Fruit fly (Drosophila melanogaster) whole organism, embryonic: ENCODE results near the gene parvin.

Experiments
- Aef1 ChIP-seq: fragments of 200-800 bp; sonication (Bioruptor generic); IDR thresholded peaks from 3 replicates; pipeline ENCODE4 v1.3.6; 2022; ENCODE audit warnings: missing biosample characterization, missing genetic modification characterization
- BtbVII ChIP-seq: fragments of 200-800 bp; sonication (Bioruptor generic); optimal IDR thresholded peaks from 3 replicates; lab custom pipeline; 2017; ENCODE audit warnings: missing biosample characterization, mild to moderate bottlenecking, missing genetic modification characterization
- Bteb2 ChIP-seq: fragments of 200-800 bp; sonication (Bioruptor generic); optimal IDR thresholded peaks from 2 replicates; lab custom pipeline; 2016; ENCODE audit warnings: missing biosample characterization, missing genetic modification characterization
- CG10267 ChIP-seq: fragments of 200-800 bp; sonication (Bioruptor generic); optimal IDR thresholded peaks from 2 replicates; lab custom pipeline; 2018; ENCODE audit warnings: missing biosample characterization, mild to moderate bottlenecking, missing genetic modification characterization, moderate library complexity
- CG11398 ChIP-seq: fragments of 200-800 bp; sonication (Bioruptor generic); optimal IDR thresholded peaks from 2 replicates; lab custom pipeline; 2016; ENCODE audit warnings: missing biosample characterization, missing genetic modification characterization
- CG11695 ChIP-seq: fragments of 200-800 bp; sonication (Bioruptor generic); IDR thresholded peaks from 3 replicates; pipeline ENCODE4 v1.3.6; 2022; ENCODE audit warnings: missing biosample characterization, missing genetic modification characterization
- CG12071 ChIP-seq: fragments of 200-800 bp; sonication (Bioruptor generic); optimal IDR thresholded peaks from 3 replicates; lab custom pipeline; 2018; ENCODE audit warnings: missing biosample characterization, mild to moderate bottlenecking, missing genetic modification characterization
- CG12391 ChIP-seq: fragments of 200-800 bp; sonication (Bioruptor generic); optimal IDR thresholded peaks from 3 replicates; lab custom pipeline; 2018; ENCODE audit warnings: missing biosample characterization, mild to moderate bottlenecking, missing genetic modification characterization, moderate library complexity
- CG14710 ChIP-seq: fragments of 200-800 bp; sonication (Bioruptor generic); optimal IDR thresholded peaks from 3 replicates; lab custom pipeline; 2019; ENCODE audit warnings: missing biosample characterization, mild to moderate bottlenecking, missing genetic modification characterization, moderate library complexity
- CG1647 ChIP-seq: fragments of 200-800 bp; sonication (Bioruptor generic); optimal IDR thresholded peaks from 3 replicates; lab custom pipeline; 2016; ENCODE audit warnings: missing biosample characterization, missing genetic modification characterization
- CG16815 ChIP-seq: fragments of 200-800 bp; sonication (Bioruptor generic); optimal IDR thresholded peaks from 3 replicates; lab custom pipeline; 2017; ENCODE audit warnings: missing biosample characterization, mild to moderate bottlenecking, missing genetic modification characterization
- CG17359 ChIP-seq: fragments of 200-800 bp; sonication (Bioruptor generic); optimal IDR thresholded peaks from 3 replicates; lab custom pipeline; 2018; ENCODE audit warnings: missing biosample characterization, mild to moderate bottlenecking, missing genetic modification characterization, moderate library complexity
- CG17361 ChIP-seq: fragments of 200-800 bp; sonication (Bioruptor generic); IDR thresholded peaks from 3 replicates; pipeline ENCODE4 v1.3.6; 2022; ENCODE audit warnings: missing biosample characterization, missing genetic modification characterization
- CG18262 ChIP-seq: fragments of 200-800 bp; optimal IDR thresholded peaks from 3 replicates; lab custom pipeline; 2019; ENCODE audit warnings: missing biosample characterization, mild to moderate bottlenecking, missing genetic modification characterization, moderate library complexity
- CG33557 ChIP-seq: fragments of 200-800 bp; sonication (Bioruptor generic); optimal IDR thresholded peaks from 2 replicates; lab custom pipeline; 2019; ENCODE audit warnings: missing biosample characterization, mild to moderate bottlenecking, missing genetic modification characterization, moderate library complexity
- CG34376 ChIP-seq: fragments of 200-800 bp; sonication (Bioruptor generic); optimal IDR thresholded peaks from 2 replicates; lab custom pipeline; 2018; ENCODE audit warnings: missing biosample characterization, mild to moderate bottlenecking, missing genetic modification characterization
- CG4282 ChIP-seq: fragments of 200-800 bp; sonication (Bioruptor generic); optimal IDR thresholded peaks from 2 replicates; lab custom pipeline; 2016; ENCODE audit warnings: missing biosample characterization, missing genetic modification characterization
- CG4854 ChIP-seq: fragments of 200-800 bp; sonication (Bioruptor generic); optimal IDR thresholded peaks from 2 replicates; lab custom pipeline; 2016; ENCODE audit warnings: missing biosample characterization, missing genetic modification characterization, inconsistent platforms
- CG7839 ChIP-seq: fragments of 200-800 bp; sonication (Bioruptor generic); optimal IDR thresholded peaks from 3 replicates; lab custom pipeline; 2018; ENCODE audit warnings: missing biosample characterization, mild to moderate bottlenecking, missing genetic modification characterization, moderate library complexity
- CG8924 ChIP-seq: fragments of 200-800 bp; optimal IDR thresholded peaks from 3 replicates; lab custom pipeline; 2019; ENCODE audit warnings: missing biosample characterization, mild to moderate bottlenecking, missing genetic modification characterization, moderate library complexity
- CG9932 ChIP-seq: fragments of 200-800 bp; sonication (Bioruptor generic); IDR thresholded peaks from 2 replicates; pipeline ENCODE4 v1.3.6; 2022; ENCODE audit warnings: missing biosample characterization, missing genetic modification characterization
- Eip74EF ChIP-seq, 2 experiments: fragments of 200-800 bp in 1 of 2; fragments of >200 bp in 1 of 2; sonication (Bioruptor generic) in 1 of 2; optimal IDR thresholded peaks; 2 replicates each; lab custom pipeline; 2017 to 2019; ENCODE audit warnings: missing biosample characterization in 2 of 2, missing genetic modification characterization in 2 of 2, mild to moderate bottlenecking in 1 of 2, moderate library complexity in 1 of 2
- Med ChIP-seq: fragments of 200-800 bp; sonication (Bioruptor generic); peaks from one replicate; lab custom pipeline; 2016; ENCODE audit warnings: missing biosample characterization, missing genetic modification characterization, mild to moderate bottlenecking, inconsistent platforms, moderate library complexity
- NC2α ChIP-seq: fragments of 200-800 bp; sonication (Bioruptor generic); optimal IDR thresholded peaks from 2 replicates; lab custom pipeline; 2016; ENCODE audit warnings: missing biosample characterization, missing genetic modification characterization
- Scr ChIP-seq: fragments of 200-800 bp; sonication (Bioruptor generic); IDR thresholded peaks from 2 replicates; pipeline ENCODE4 v1.3.6; 2022; ENCODE audit warnings: missing biosample characterization, missing genetic modification characterization; ENCODE audit not compliant: partially characterized antibody
- Ssrp ChIP-seq: fragments of 200-800 bp; sonication (Bioruptor generic); optimal IDR thresholded peaks from 2 replicates; lab custom pipeline; 2018; ENCODE audit warnings: missing biosample characterization, mild to moderate bottlenecking, missing genetic modification characterization, moderate library complexity
- Taf1 ChIP-seq: fragments of 200-800 bp; sonication (Bioruptor generic); IDR thresholded peaks from 2 replicates; pipeline ENCODE4 v1.3.6; 2022; ENCODE audit warnings: missing biosample characterization, missing genetic modification characterization
- ase ChIP-seq: fragments of 200-800 bp; sonication (Bioruptor generic); IDR thresholded peaks from 3 replicates; pipeline ENCODE4 v1.3.6; 2022; ENCODE audit warnings: missing biosample characterization, missing genetic modification characterization
- br ChIP-seq: fragments of >200 bp; optimal IDR thresholded peaks from 2 replicates; lab custom pipeline; 2017
- btn ChIP-seq: fragments of 200-800 bp; sonication (Bioruptor generic); optimal IDR thresholded peaks from 2 replicates; lab custom pipeline; 2016; ENCODE audit warnings: missing biosample characterization, missing genetic modification characterization
- gem ChIP-seq: fragments of 200-800 bp; sonication (Bioruptor generic); optimal IDR thresholded peaks from 2 replicates; lab custom pipeline; 2019; ENCODE audit warnings: missing biosample characterization, mild to moderate bottlenecking, missing genetic modification characterization, moderate library complexity
- insv ChIP-seq, 2 experiments: fragments of 200-800 bp; sonication (Bioruptor generic); optimal IDR thresholded peaks; 3 replicates each; lab custom pipeline; 2016 to 2018; ENCODE audit warnings: missing biosample characterization in 2 of 2, missing genetic modification characterization in 2 of 2
- jigr1 ChIP-seq: fragments of 200-800 bp; sonication (Bioruptor generic); IDR thresholded peaks from 3 replicates; pipeline ENCODE4 v1.3.6; 2022; ENCODE audit warnings: missing biosample characterization, missing genetic modification characterization
- kah ChIP-seq: fragments of 200-800 bp; sonication (Bioruptor generic); optimal IDR thresholded peaks from 2 replicates; lab custom pipeline; 2018; ENCODE audit warnings: missing biosample characterization, mild to moderate bottlenecking, missing genetic modification characterization
- lbe ChIP-seq: fragments of 200-800 bp; sonication (Bioruptor generic); optimal IDR thresholded peaks from 2 replicates; lab custom pipeline; 2016; ENCODE audit warnings: missing biosample characterization, mild to moderate bottlenecking, missing genetic modification characterization
- lilli ChIP-seq: fragments of 200-800 bp; sonication (Bioruptor generic); optimal IDR thresholded peaks from 3 replicates; lab custom pipeline; 2016; ENCODE audit warnings: missing biosample characterization, missing genetic modification characterization
- lola ChIP-seq, 3 experiments: fragments of >200 bp in 2 of 3; fragments of 200-800 bp in 1 of 3; sonication (Bioruptor generic) in 1 of 3; optimal IDR thresholded peaks; 2 replicates each; lab custom pipeline; 2017 to 2019; ENCODE audit warnings: missing biosample characterization in 3 of 3, missing genetic modification characterization in 3 of 3, mild to moderate bottlenecking in 1 of 3, moderate library complexity in 1 of 3
- mirr ChIP-seq: fragments of 200-800 bp; sonication (Bioruptor generic); optimal IDR thresholded peaks from 3 replicates; lab custom pipeline; 2018; ENCODE audit warnings: missing biosample characterization, mild to moderate bottlenecking, missing genetic modification characterization
- nerfin-1 ChIP-seq: fragments of 200-800 bp; sonication (Bioruptor generic); optimal IDR thresholded peaks from 3 replicates; lab custom pipeline; 2019; ENCODE audit warnings: missing biosample characterization, mild to moderate bottlenecking, missing genetic modification characterization, moderate library complexity
- nmo ChIP-seq: fragments of 200-800 bp; sonication (Bioruptor generic); optimal IDR thresholded peaks from 2 replicates; lab custom pipeline; 2018; ENCODE audit warnings: missing biosample characterization, mild to moderate bottlenecking, missing genetic modification characterization, moderate library complexity
- odd ChIP-seq: fragments of 200-800 bp; sonication (Bioruptor generic); optimal IDR thresholded peaks from 2 replicates; lab custom pipeline; 2017; ENCODE audit warnings: missing biosample characterization, mild to moderate bottlenecking, missing genetic modification characterization
- p53 ChIP-seq: fragments of 200-800 bp; sonication (Bioruptor generic); optimal IDR thresholded peaks from 2 replicates; lab custom pipeline; 2016; ENCODE audit warnings: missing biosample characterization, missing genetic modification characterization
- prd ChIP-seq, 3 experiments: fragments of >200 bp in 2 of 3; fragments of 200-800 bp in 1 of 3; sonication (Bioruptor generic) in 1 of 3; optimal IDR thresholded peaks in 2 of 3; IDR thresholded peaks in 1 of 3; 2 replicates in 2 of 3; 3 replicates in 1 of 3; pipeline versions ENCODE4 v1.3.6 to Lab custom; 2017 to 2022; ENCODE audit warnings: missing biosample characterization in 1 of 3, missing genetic modification characterization in 1 of 3
- scrt ChIP-seq: fragments of 200-800 bp; sonication (Bioruptor generic); optimal IDR thresholded peaks from 2 replicates; lab custom pipeline; 2018; ENCODE audit warnings: missing biosample characterization, mild to moderate bottlenecking, missing genetic modification characterization, moderate library complexity
- sima ChIP-seq: fragments of 200-800 bp; sonication (Bioruptor generic); optimal IDR thresholded peaks from 2 replicates; lab custom pipeline; 2016; ENCODE audit warnings: missing biosample characterization, missing genetic modification characterization
- sna ChIP-seq: fragments of 200-800 bp; sonication (Bioruptor generic); IDR thresholded peaks from 2 replicates; pipeline ENCODE4 v1.3.6; 2022; ENCODE audit warnings: missing biosample characterization, missing genetic modification characterization; ENCODE audit not compliant: partially characterized antibody
- tap ChIP-seq: fragments of 200-800 bp; optimal IDR thresholded peaks from 3 replicates; lab custom pipeline; 2019; ENCODE audit warnings: missing biosample characterization, mild to moderate bottlenecking, missing genetic modification characterization, moderate library complexity
- tio ChIP-seq: fragments of 200-800 bp; sonication (Bioruptor generic); optimal IDR thresholded peaks from 2 replicates; lab custom pipeline; 2017; ENCODE audit warnings: missing biosample characterization, missing genetic modification characterization, inconsistent platforms
- vnd ChIP-seq: fragments of 200-800 bp; sonication (Bioruptor generic); IDR thresholded peaks from 3 replicates; pipeline ENCODE4 v1.3.6; 2022; ENCODE audit warnings: missing biosample characterization, missing genetic modification characterization; ENCODE audit not compliant: partially characterized antibody

Gene parvin

dm6 chrX:19716325-19716917, 29.4 kb upstream of the parvin start (continued):
- TF ChIP-seq nerfin-1 (tag; lab: Kevin White, UChicago) (no peak), CG18262 (peak; percentile 42), tap (tag; lab: Kevin White, UChicago) (no peak), kah (GFP tag; lab: Kevin White, UChicago) (no peak), CG4854 (GFP tag; lab: Kevin White, UChicago) (no peak), CG11398 (GFP tag; lab: Kevin White, UChicago) (no peak), CG10267 (tag; lab: Kevin White, UChicago) (peak; percentile 2), insv (GFP tag; optimal IDR thresholded peaks at IDR 0.05; lab: Kevin White, UChicago) (no peak), mirr (no peak), Med (GFP tag; lab: Kevin White, UChicago) (peak; percentile 31), CG14710 (tag; lab: Kevin White, UChicago) (peak; percentile 4), CG9932 (no peak), Taf1 (no peak), NC2α (no peak), jigr1 (GFP tag; lab: Robert Waterston, UW) (no peak), br (no peak), tio (GFP tag; lab: Kevin White, UChicago) (no peak), CG12071 (GFP tag; lab: Kevin White, UChicago) (no peak), CG17361 (GFP tag; lab: Robert Waterston, UW) (peak; percentile 64; the same call in 2 of the 3 replicates), CG16815 (GFP tag; lab: Kevin White, UChicago) (no peak), btn (GFP tag; lab: Kevin White, UChicago) (no peak), lbe (no peak), sna (no peak), lilli (GFP tag; lab: Kevin White, UChicago) (no peak), sima (GFP tag; lab: Kevin White, UChicago) (no peak), lola (GFP tag; optimal IDR thresholded peaks at IDR 0.05; lab: Kevin White, UChicago) (peak in 1 of 3 experiments; percentile 44), prd (optimal IDR thresholded peaks at IDR 0.05; lab: Kevin White, UChicago) (no peak), prd (GFP tag; IDR thresholded peaks at IDR 0.05; lab: Robert Waterston, UW) (no peak), CG8924 (tag; lab: Kevin White, UChicago) (no peak), p53 (GFP tag; lab: Kevin White, UChicago) (no peak), CG34376 (GFP tag; lab: Kevin White, UChicago) (no peak), Bteb2 (no peak), vnd (GFP tag; lab: Robert Waterston, UW) (no peak), odd (no peak), nmo (no peak), CG7839 (tag; lab: Kevin White, UChicago) (no peak), gem (peak; percentile 27), Ssrp (no peak), CG4282 (GFP tag; lab: Kevin White, UChicago) (no peak), CG33557 (GFP tag; lab: Kevin White, UChicago) (peak; percentile 10), BtbVII (GFP tag; lab: Kevin White, UChicago) (no peak), Eip74EF (GFP tag; optimal IDR thresholded peaks at IDR 0.05; lab: Kevin White, UChicago) (no peak), Aef1 (GFP tag; lab: Robert Waterston, UW) (no peak), CG12391 (tag; lab: Kevin White, UChicago) (peak; percentile 8), ase (GFP tag; lab: Robert Waterston, UW) (no peak), scrt (no peak), CG11695 (GFP tag; lab: Robert Waterston, UW) (no peak), CG1647 (no peak), Scr (GFP tag; lab: Robert Waterston, UW) (no peak), CG17359 (tag; lab: Kevin White, UChicago) (no peak)
